Worm (Caenorhabditis elegans) whole organism, L4 larva: ENCODE data around the gene fbxa-143.

Experiments used
- aha-1 ChIP-seq: fragments of 150-350 bp; peaks from one replicate; lab custom pipeline; 2014; ENCODE audit warnings: missing biosample characterization, missing genetic modification characterization
- ama-1 ChIP-seq: fragments of 150-350 bp; optimal IDR thresholded peaks from 2 replicates; lab custom pipeline; 2014; ENCODE audit warnings: inconsistent platforms, mixed read lengths
- ceh-32 ChIP-seq: sonication (generic microtip); optimal IDR thresholded peaks from 2 replicates; lab custom pipeline; 2016; ENCODE audit warnings: mild to moderate bottlenecking, missing genetic modification characterization, missing compliant biosample characterization; ENCODE audit not compliant: poor library complexity
- ctbp-1 ChIP-seq: fragments of 200-800 bp; sonication (Bioruptor generic); IDR thresholded peaks from 2 replicates; pipeline ENCODE4 v1.3.6; 2022; ENCODE audit warnings: missing genetic modification reagents, missing genetic modification characterization, missing compliant biosample characterization
- dpl-1 ChIP-seq: fragments of 150-350 bp; optimal IDR thresholded peaks from 2 replicates; lab custom pipeline; 2014; ENCODE audit warnings: missing biosample characterization, missing genetic modification reagents, missing genetic modification characterization
- dve-1 ChIP-seq: sonication (generic microtip); optimal IDR thresholded peaks from 2 replicates; lab custom pipeline; 2017; ENCODE audit warnings: antibody characterized with exemption, mild to moderate bottlenecking, missing genetic modification characterization, missing compliant biosample characterization; ENCODE audit not compliant: insufficient read depth
- egl-43 ChIP-seq: fragments of 200-800 bp; sonication (Bioruptor generic); IDR thresholded peaks from 2 replicates; pipeline ENCODE4 v1.3.6; 2022; ENCODE audit warnings: missing genetic modification reagents, missing genetic modification characterization, missing compliant biosample characterization
- jun-1 ChIP-seq: fragments of 150-350 bp; optimal IDR thresholded peaks from 2 replicates; lab custom pipeline; 2014; ENCODE audit warnings: missing biosample characterization, missing genetic modification reagents, missing genetic modification characterization
- lin-15B ChIP-seq: fragments of 150-350 bp; sonication (generic microtip); optimal IDR thresholded peaks from 3 replicates; lab custom pipeline; 2014; ENCODE audit warnings: missing biosample characterization, missing genetic modification characterization
- mep-1 ChIP-seq: fragments of 150-350 bp; sonication (generic microtip); optimal IDR thresholded peaks from 3 replicates; lab custom pipeline; 2014; ENCODE audit warnings: missing biosample characterization, missing genetic modification characterization
- nhr-237 ChIP-seq: sonication (generic microtip); optimal IDR thresholded peaks from 2 replicates; lab custom pipeline; 2017; ENCODE audit warnings: missing biosample characterization, missing genetic modification characterization
- nhr-76 ChIP-seq: fragments of 150-350 bp; optimal IDR thresholded peaks from 2 replicates; lab custom pipeline; 2014; ENCODE audit warnings: missing biosample characterization, missing genetic modification characterization
- skn-1 ChIP-seq: fragments of 150-350 bp; optimal IDR thresholded peaks from 2 replicates; lab custom pipeline; 2014; ENCODE audit warnings: missing biosample characterization, missing genetic modification characterization

DNA sequence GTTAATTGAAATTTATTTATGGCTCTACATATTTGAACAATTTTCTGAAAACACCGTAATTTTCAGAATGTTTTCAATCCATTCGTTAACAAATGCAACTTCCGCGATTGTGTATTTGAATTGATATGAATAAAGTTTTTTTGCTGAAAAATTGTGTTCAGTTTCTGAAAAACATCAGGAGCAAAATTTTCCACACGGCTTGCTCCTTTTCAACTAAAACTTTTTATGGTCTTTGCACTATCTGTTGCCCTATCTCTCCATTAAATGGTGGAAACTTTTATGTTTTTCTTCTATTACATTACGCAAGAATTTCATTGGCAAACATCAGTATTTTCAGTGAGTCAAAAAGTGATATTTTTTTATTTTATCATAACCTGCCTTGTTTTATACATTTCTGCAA, 21.5 kb upstream of the fbxa-143 start, which contains the start of gene F10A3.4:
- no peak for TF ChIP-seq egl-43 (GFP tag; lab: Robert Waterston, UW)
- no peak for TF ChIP-seq ctbp-1 (GFP tag; lab: Robert Waterston, UW)
- TF ChIP-seq dve-1 (tag; lab: Kevin White, UChicago) = no peak
- no peak for TF ChIP-seq skn-1 (tag; lab: Kevin White, UChicago)
- TF ChIP-seq lin-15B (tag; lab: Kevin White, UChicago) = no peak
- TF ChIP-seq nhr-76 (tag; lab: Kevin White, UChicago) = no peak
- TF ChIP-seq nhr-237 (tag; lab: Kevin White, UChicago) = no peak
- no peak for TF ChIP-seq jun-1 (tag; lab: Kevin White, UChicago)
- no peak for TF ChIP-seq dpl-1 (GFP tag; lab: Kevin White, UChicago)
- TF ChIP-seq mep-1 (tag; lab: Kevin White, UChicago) = no peak
- no peak for TF ChIP-seq ama-1
- TF ChIP-seq ceh-32 (tag; lab: Kevin White, UChicago) = no peak
- TF ChIP-seq aha-1 = no peak
